Worm (Caenorhabditis elegans) whole organism, L4 larva: ENCODE measurements around the gene snr-4.

Experiments used
- F10B5.3 ChIP-seq: sonication (generic microtip); optimal IDR thresholded peaks from 2 replicates; lab custom pipeline; 2016; ENCODE audit warnings: mild to moderate bottlenecking, missing genetic modification characterization, missing compliant biosample characterization
- F26F4.8 ChIP-seq: fragments of 200-800 bp; sonication (Bioruptor generic); conservative IDR thresholded peaks from 2 replicates; pipeline ENCODE4 v1.3.6; 2022; ENCODE audit warnings: missing genetic modification characterization, missing compliant biosample characterization
- F37D6.2 ChIP-seq: sonication (generic microtip); optimal IDR thresholded peaks from 2 replicates; lab custom pipeline; 2016; ENCODE audit warnings: mild to moderate bottlenecking, missing genetic modification characterization, missing compliant biosample characterization
- T26A8.4 ChIP-seq: fragments of 200-800 bp; sonication (Bioruptor generic); IDR thresholded peaks from 2 replicates; pipeline ENCODE4 v1.3.6; 2022; ENCODE audit warnings: missing genetic modification characterization, missing compliant biosample characterization
- Y105C5A.15 ChIP-seq: fragments of 200-800 bp; sonication (Bioruptor generic); IDR thresholded peaks from 2 replicates; pipeline ENCODE4 v1.3.6; 2022; ENCODE audit warnings: missing genetic modification characterization, missing compliant biosample characterization
- Y75B8A.6 ChIP-seq: fragments of 200-800 bp; sonication (Bioruptor generic); IDR thresholded peaks from 2 replicates; pipeline ENCODE4 v1.3.6; 2022; ENCODE audit warnings: missing genetic modification reagents, missing genetic modification characterization, missing compliant biosample characterization
- ZK337.2 ChIP-seq: fragments of 200-800 bp; sonication (Bioruptor generic); IDR thresholded peaks from 2 replicates; pipeline ENCODE4 v1.3.6; 2022; ENCODE audit warnings: missing genetic modification reagents, missing genetic modification characterization, missing compliant biosample characterization
- ZK546.5 ChIP-seq, 2 experiments: sonication (generic microtip); optimal IDR thresholded peaks; 2 replicates each; lab custom pipeline; 2017; ENCODE audit warnings: missing biosample characterization in 2 of 2, missing genetic modification characterization in 2 of 2
- aha-1 ChIP-seq: fragments of 150-350 bp; peaks from one replicate; lab custom pipeline; 2014; ENCODE audit warnings: missing biosample characterization, missing genetic modification characterization
- ama-1 ChIP-seq: fragments of 150-350 bp; optimal IDR thresholded peaks from 2 replicates; lab custom pipeline; 2014; ENCODE audit warnings: inconsistent platforms, mixed read lengths
- arid-1 ChIP-seq: fragments of 200-800 bp; sonication (Bioruptor generic); conservative IDR thresholded peaks from 2 replicates; pipeline ENCODE4 v1.3.6; 2022; ENCODE audit warnings: missing genetic modification reagents, missing genetic modification characterization, missing compliant biosample characterization
- ceh-32 ChIP-seq: sonication (generic microtip); optimal IDR thresholded peaks from 2 replicates; lab custom pipeline; 2016; ENCODE audit warnings: mild to moderate bottlenecking, missing genetic modification characterization, missing compliant biosample characterization; ENCODE audit not compliant: poor library complexity
- ceh-44 ChIP-seq: fragments of 200-800 bp; sonication (Bioruptor generic); IDR thresholded peaks from 2 replicates; pipeline ENCODE4 v1.3.6; 2022; ENCODE audit warnings: missing genetic modification reagents, missing genetic modification characterization, missing compliant biosample characterization
- ces-1 ChIP-seq: fragments of 150-350 bp; sonication (generic microtip); optimal IDR thresholded peaks from 4 replicates; lab custom pipeline; 2014; ENCODE audit warnings: missing biosample characterization, missing genetic modification reagents, missing genetic modification characterization
- ctbp-1 ChIP-seq: fragments of 200-800 bp; sonication (Bioruptor generic); IDR thresholded peaks from 2 replicates; pipeline ENCODE4 v1.3.6; 2022; ENCODE audit warnings: missing genetic modification reagents, missing genetic modification characterization, missing compliant biosample characterization
- daf-19 ChIP-seq: fragments of 200-800 bp; sonication (Bioruptor generic); conservative IDR thresholded peaks from 2 replicates; pipeline ENCODE4 v1.3.6; 2022; ENCODE audit warnings: missing genetic modification characterization, missing compliant biosample characterization
- daf-8 ChIP-seq: fragments of 200-800 bp; sonication (Bioruptor generic); IDR thresholded peaks from 2 replicates; pipeline ENCODE4 v1.3.6; 2022; ENCODE audit warnings: missing genetic modification characterization, missing compliant biosample characterization
- dmd-8 ChIP-seq: fragments of 200-800 bp; sonication (Bioruptor generic); IDR thresholded peaks from 2 replicates; pipeline ENCODE4 v1.3.6; 2022; ENCODE audit warnings: missing genetic modification characterization, missing compliant biosample characterization
- dpl-1 ChIP-seq: fragments of 150-350 bp; optimal IDR thresholded peaks from 2 replicates; lab custom pipeline; 2014; ENCODE audit warnings: missing biosample characterization, missing genetic modification reagents, missing genetic modification characterization
- dve-1 ChIP-seq: sonication (generic microtip); optimal IDR thresholded peaks from 2 replicates; lab custom pipeline; 2017; ENCODE audit warnings: antibody characterized with exemption, mild to moderate bottlenecking, missing genetic modification characterization, missing compliant biosample characterization; ENCODE audit not compliant: insufficient read depth
- fos-1 ChIP-seq: fragments of 150-350 bp; optimal IDR thresholded peaks from 2 replicates; lab custom pipeline; 2014; ENCODE audit warnings: missing biosample characterization, missing genetic modification characterization
- hlh-11 ChIP-seq: fragments of 200-800 bp; sonication (Bioruptor generic); optimal IDR thresholded peaks from 2 replicates; lab custom pipeline; 2018; ENCODE audit warnings: mild to moderate bottlenecking, missing genetic modification characterization, missing compliant biosample characterization
- hlh-30 ChIP-seq: sonication (generic microtip); optimal IDR thresholded peaks from 2 replicates; lab custom pipeline; 2017; ENCODE audit warnings: antibody characterized with exemption, mild to moderate bottlenecking, missing genetic modification characterization, missing compliant biosample characterization; ENCODE audit not compliant: insufficient read depth
- hmg-1.1 ChIP-seq: fragments of 200-800 bp; sonication (Bioruptor generic); IDR thresholded peaks from 2 replicates; pipeline ENCODE4 v1.3.6; 2022; ENCODE audit warnings: missing genetic modification reagents, missing genetic modification characterization, missing compliant biosample characterization
- lim-7 ChIP-seq: fragments of 200-800 bp; sonication (Bioruptor generic); IDR thresholded peaks from 2 replicates; pipeline ENCODE4 v1.3.6; 2022; ENCODE audit warnings: missing genetic modification characterization, missing compliant biosample characterization
- lin-15B ChIP-seq: fragments of 150-350 bp; sonication (generic microtip); optimal IDR thresholded peaks from 3 replicates; lab custom pipeline; 2014; ENCODE audit warnings: missing biosample characterization, missing genetic modification characterization
- lin-29 ChIP-seq: fragments of 200-800 bp; sonication (Bioruptor generic); IDR thresholded peaks from 2 replicates; pipeline ENCODE4 v1.3.6; 2022; ENCODE audit warnings: missing genetic modification reagents, missing genetic modification characterization, missing compliant biosample characterization
- lin-38 ChIP-seq: fragments of 200-800 bp; sonication (Bioruptor generic); IDR thresholded peaks from 2 replicates; pipeline ENCODE4 v1.3.6; 2022; ENCODE audit warnings: missing genetic modification reagents, missing genetic modification characterization, missing compliant biosample characterization
- lir-3 ChIP-seq: sonication (generic microtip); optimal IDR thresholded peaks from 2 replicates; lab custom pipeline; 2016; ENCODE audit warnings: mild to moderate bottlenecking, missing genetic modification characterization, missing compliant biosample characterization
- mdl-1 ChIP-seq, 2 experiments: fragments of 150-350 bp in 1 of 2; sonication (generic microtip) in 1 of 2; optimal IDR thresholded peaks; 2 replicates each; lab custom pipeline; 2014 to 2017; ENCODE audit warnings: missing biosample characterization in 2 of 2, missing genetic modification characterization in 2 of 2
- mep-1 ChIP-seq: fragments of 150-350 bp; sonication (generic microtip); optimal IDR thresholded peaks from 3 replicates; lab custom pipeline; 2014; ENCODE audit warnings: missing biosample characterization, missing genetic modification characterization
- mes-2 ChIP-seq: sonication (generic microtip); optimal IDR thresholded peaks from 2 replicates; lab custom pipeline; 2016; ENCODE audit warnings: missing genotype, mild to moderate bottlenecking, missing genetic modification characterization, missing compliant biosample characterization; ENCODE audit not compliant: poor library complexity, severe bottlenecking
- mxl-2 ChIP-seq: fragments of 200-800 bp; sonication (Bioruptor generic); conservative IDR thresholded peaks from 2 replicates; pipeline ENCODE4 v1.3.6; 2022; ENCODE audit warnings: missing genetic modification reagents, missing genetic modification characterization, missing compliant biosample characterization
- nhr-10 ChIP-seq: fragments of 150-350 bp; optimal IDR thresholded peaks from 2 replicates; lab custom pipeline; 2014; ENCODE audit warnings: missing biosample characterization, missing genetic modification characterization
- nhr-111 ChIP-seq: fragments of 200-800 bp; sonication (Bioruptor generic); optimal IDR thresholded peaks from 2 replicates; lab custom pipeline; 2018; ENCODE audit warnings: mild to moderate bottlenecking, missing genetic modification characterization, missing compliant biosample characterization
- nhr-237 ChIP-seq: sonication (generic microtip); optimal IDR thresholded peaks from 2 replicates; lab custom pipeline; 2017; ENCODE audit warnings: missing biosample characterization, missing genetic modification characterization
- nhr-42 ChIP-seq: fragments of 200-800 bp; sonication (Bioruptor generic); IDR thresholded peaks from 2 replicates; pipeline ENCODE4 v1.3.6; 2022; ENCODE audit warnings: missing genetic modification characterization, missing compliant biosample characterization
- nhr-6 ChIP-seq: fragments of 150-350 bp; optimal IDR thresholded peaks from 2 replicates; lab custom pipeline; 2014; ENCODE audit warnings: missing biosample characterization, missing genetic modification characterization
- nhr-76 ChIP-seq: fragments of 150-350 bp; optimal IDR thresholded peaks from 2 replicates; lab custom pipeline; 2014; ENCODE audit warnings: missing biosample characterization, missing genetic modification characterization
- nhr-77 ChIP-seq: fragments of 150-350 bp; optimal IDR thresholded peaks from 2 replicates; lab custom pipeline; 2014; ENCODE audit warnings: missing biosample characterization, missing genetic modification characterization
- pha-4 ChIP-seq, 2 experiments: fragments of 150-350 bp in 1 of 2; fragments of 200-800 bp in 1 of 2; sonication (Bioruptor generic) in 1 of 2; IDR thresholded peaks in 1 of 2; optimal IDR thresholded peaks in 1 of 2; 2 replicates each; pipeline versions ENCODE4 v1.3.6 to Lab custom; 2014 to 2022; ENCODE audit warnings: missing genetic modification characterization in 2 of 2, missing genetic modification reagents in 2 of 2, missing biosample characterization in 1 of 2, missing compliant biosample characterization in 1 of 2
- rbr-2 ChIP-seq: sonication (generic microtip); optimal IDR thresholded peaks from 2 replicates; lab custom pipeline; 2016; ENCODE audit warnings: missing genotype, missing genetic modification characterization, missing compliant biosample characterization
- set-16 ChIP-seq: fragments of 200-800 bp; sonication (Bioruptor generic); IDR thresholded peaks from 2 replicates; pipeline ENCODE4 v1.3.6; 2022; ENCODE audit warnings: missing genetic modification reagents, missing genetic modification characterization, missing compliant biosample characterization
- snpc-1.2 ChIP-seq: fragments of 200-800 bp; sonication (Bioruptor generic); IDR thresholded peaks from 2 replicates; pipeline ENCODE4 v1.3.6; 2022; ENCODE audit warnings: missing genetic modification reagents, missing genetic modification characterization, missing compliant biosample characterization
- snpc-4 ChIP-seq: fragments of 150-350 bp; optimal IDR thresholded peaks from 2 replicates; lab custom pipeline; 2014; ENCODE audit warnings: missing biosample characterization, missing genetic modification characterization
- spr-3 ChIP-seq: fragments of 200-800 bp; sonication (Bioruptor generic); optimal IDR thresholded peaks from 2 replicates; lab custom pipeline; 2018; ENCODE audit warnings: mild to moderate bottlenecking, missing genetic modification characterization, missing compliant biosample characterization
- tag-97 ChIP-seq: fragments of 200-800 bp; sonication (Bioruptor generic); IDR thresholded peaks from 2 replicates; pipeline ENCODE4 v1.3.6; 2022; ENCODE audit warnings: missing genetic modification characterization, missing compliant biosample characterization
- unc-39 ChIP-seq: sonication (generic microtip); optimal IDR thresholded peaks from 2 replicates; lab custom pipeline; 2017; ENCODE audit warnings: missing biosample characterization, missing genetic modification characterization
- vab-7 ChIP-seq: fragments of 200-800 bp; sonication (Bioruptor generic); IDR thresholded peaks from 2 replicates; pipeline ENCODE4 v1.3.6; 2022; ENCODE audit warnings: missing genetic modification reagents, missing genetic modification characterization, missing compliant biosample characterization
- zip-11 ChIP-seq: fragments of 200-800 bp; sonication (Bioruptor generic); IDR thresholded peaks from 2 replicates; pipeline ENCODE4 v1.3.6; 2022; ENCODE audit warnings: missing genetic modification characterization, missing compliant biosample characterization
- zip-2 ChIP-seq: fragments of 150-350 bp; optimal IDR thresholded peaks from 2 replicates; lab custom pipeline; 2014; ENCODE audit warnings: missing biosample characterization, missing genetic modification characterization
- ztf-7 ChIP-seq: fragments of 150-350 bp; optimal IDR thresholded peaks from 2 replicates; lab custom pipeline; 2014; ENCODE audit warnings: missing biosample characterization, missing genetic modification characterization

Gene snr-4

ce11 chrV:12024273-12024672 lies 44.8 kb upstream of the snr-4 start (continued):
- TF ChIP-seq ama-1 (lab: Kevin White, UChicago) (no peak), ztf-7 (no peak), mxl-2 (GFP tag; lab: Robert Waterston, UW) (no peak), dve-1 (no peak), nhr-10 (tag; lab: Kevin White, UChicago) (no peak), lir-3 (tag; lab: Kevin White, UChicago) (peak; percentile 18), nhr-237 (tag; lab: Kevin White, UChicago) (no peak), aha-1 (tag; lab: Kevin White, UChicago) (peak; percentile 98), ceh-44 (no peak), dmd-8 (peak; percentile 59; the same call in 1 of the 2 replicates), zip-11 (no peak), Y105C5A.15 (GFP tag; lab: Robert Waterston, UW) (no peak), fos-1 (tag; lab: Kevin White, UChicago) (no peak), nhr-42 (GFP tag; lab: Robert Waterston, UW) (no peak), snpc-1.2 (GFP tag; lab: Robert Waterston, UW) (no peak; the same call in 1 of the 2 replicates), arid-1 (GFP tag; lab: Robert Waterston, UW) (no peak; the same call in 1 of the 2 replicates), nhr-6 (no peak), ces-1 (no peak), vab-7 (no peak), nhr-77 (tag; lab: Kevin White, UChicago) (no peak), set-16 (GFP tag; lab: Robert Waterston, UW) (peak; percentile 98), zip-2 (tag; lab: Kevin White, UChicago) (no peak), lin-15B (tag; lab: Kevin White, UChicago) (no peak), ceh-32 (tag; lab: Kevin White, UChicago) (no peak), mep-1 (tag; lab: Kevin White, UChicago) (peak; percentile 5), dpl-1 (GFP tag; lab: Kevin White, UChicago) (no peak), F26F4.8 (GFP tag; lab: Robert Waterston, UW) (0 out of 2 replicates have a peak, but pooled peaks have one; percentile 36), nhr-76 (tag; lab: Kevin White, UChicago) (no peak), ZK546.5 (tag; optimal IDR thresholded peaks at IDR 0.05; lab: Kevin White, UChicago) (no peak), hmg-1.1 (peak; percentile 64; the same call in 1 of the 2 replicates), ZK337.2 (no peak), ctbp-1 (GFP tag; lab: Robert Waterston, UW) (peak; percentile 79), rbr-2 (tag; lab: Kevin White, UChicago) (peak; percentile 47), hlh-30 (tag; lab: Kevin White, UChicago) (peak; percentile 31), hlh-11 (peak; percentile 3), tag-97 (GFP tag; lab: Robert Waterston, UW) (no peak), pha-4 (GFP tag; IDR thresholded peaks at IDR 0.05; lab: Robert Waterston, UW) (no peak), pha-4 (tag; optimal IDR thresholded peaks at IDR 0.05; lab: Kevin White, UChicago) (no peak), spr-3 (GFP tag; lab: Kevin White, UChicago) (no peak), snpc-4 (tag; lab: Kevin White, UChicago) (no peak), daf-19 (GFP tag; lab: Robert Waterston, UW) (no peak), daf-8 (GFP tag; lab: Robert Waterston, UW) (no peak), unc-39 (tag; lab: Kevin White, UChicago) (no peak), T26A8.4 (peak; percentile 29; the same call in 1 of the 2 replicates), F10B5.3 (tag; lab: Kevin White, UChicago) (no peak), lin-29 (GFP tag; lab: Robert Waterston, UW) (no peak), F37D6.2 (tag; lab: Kevin White, UChicago) (peak; percentile 72), nhr-111 (GFP tag; lab: Kevin White, UChicago) (no peak), lin-38 (GFP tag; lab: Robert Waterston, UW) (no peak), mes-2 (tag; lab: Kevin White, UChicago) (no peak), lim-7 (GFP tag; lab: Robert Waterston, UW) (no peak), mdl-1 (tag; optimal IDR thresholded peaks at IDR 0.05; lab: Kevin White, UChicago) (no peak), Y75B8A.6 (no peak)
